Fruit fly (Drosophila melanogaster) whole organism, embryonic: ENCODE results near the gene Pop5.

Experiments used
- Adf1 ChIP-seq: fragments of 200-800 bp; sonication (Bioruptor generic); IDR thresholded peaks from 2 replicates; pipeline ENCODE4 v1.3.6; 2022; ENCODE audit warnings: missing biosample characterization, missing genetic modification characterization
- Atf3 ChIP-seq: fragments of 200-800 bp; sonication (Bioruptor generic); optimal IDR thresholded peaks from 3 replicates; lab custom pipeline; 2016; ENCODE audit warnings: missing biosample characterization, missing genetic modification characterization
- CG1024 ChIP-seq: fragments of 200-800 bp; sonication (Bioruptor generic); IDR thresholded peaks from 2 replicates; pipeline ENCODE4 v1.3.6; 2022; ENCODE audit warnings: missing biosample characterization, missing genetic modification characterization
- CG10321 ChIP-seq: fragments of 200-800 bp; sonication (Bioruptor generic); IDR thresholded peaks from 2 replicates; pipeline ENCODE4 v1.3.6; 2022; ENCODE audit warnings: missing biosample characterization, missing genetic modification characterization
- CG11456 ChIP-seq: fragments of 200-800 bp; sonication (Bioruptor generic); IDR thresholded peaks from 3 replicates; pipeline ENCODE4 v1.3.6; 2022; ENCODE audit warnings: missing biosample characterization, missing genetic modification characterization
- CG14860 ChIP-seq: fragments of 200-800 bp; sonication (Bioruptor generic); IDR thresholded peaks from 3 replicates; pipeline ENCODE4 v1.3.6; 2022; ENCODE audit warnings: missing biosample characterization, missing genetic modification characterization; ENCODE audit not compliant: partially characterized antibody
- CG2889 ChIP-seq: fragments of 200-800 bp; sonication (Bioruptor generic); IDR thresholded peaks from 3 replicates; pipeline ENCODE4 v1.3.6; 2022; ENCODE audit warnings: missing biosample characterization, missing genetic modification characterization
- CG4360 ChIP-seq: fragments of 200-800 bp; sonication (Bioruptor generic); IDR thresholded peaks from 2 replicates; pipeline ENCODE4 v1.3.6; 2022; ENCODE audit warnings: missing biosample characterization, missing genetic modification characterization
- CG4404 ChIP-seq: fragments of 200-800 bp; sonication (Bioruptor generic); IDR thresholded peaks from 2 replicates; pipeline ENCODE4 v1.3.6; 2022; ENCODE audit warnings: missing biosample characterization, missing genetic modification characterization
- CG4617 ChIP-seq: fragments of 200-800 bp; sonication (Bioruptor generic); optimal IDR thresholded peaks from 3 replicates; lab custom pipeline; 2016; ENCODE audit warnings: missing biosample characterization, missing genetic modification characterization, borderline replicate concordance
- CG5180 ChIP-seq: fragments of 200-800 bp; sonication (Bioruptor generic); optimal IDR thresholded peaks from 3 replicates; lab custom pipeline; 2017; ENCODE audit warnings: missing biosample characterization, missing genetic modification characterization, mild to moderate bottlenecking, moderate library complexity, missing genetic modification reagents
- CG6654 ChIP-seq: fragments of 200-800 bp; sonication (Bioruptor generic); optimal IDR thresholded peaks from 2 replicates; lab custom pipeline; 2017; ENCODE audit warnings: missing biosample characterization, mild to moderate bottlenecking, missing genetic modification characterization
- CG7357 ChIP-seq: fragments of 200-800 bp; sonication (Bioruptor generic); IDR thresholded peaks from 3 replicates; pipeline ENCODE4 v1.3.6; 2022; ENCODE audit warnings: missing biosample characterization, missing genetic modification characterization
- CG7556 ChIP-seq: fragments of 200-800 bp; sonication (Bioruptor generic); optimal IDR thresholded peaks from 2 replicates; lab custom pipeline; 2017; ENCODE audit warnings: missing biosample characterization, mild to moderate bottlenecking, missing genetic modification characterization
- CG8924 ChIP-seq: fragments of 200-800 bp; optimal IDR thresholded peaks from 3 replicates; lab custom pipeline; 2019; ENCODE audit warnings: missing biosample characterization, mild to moderate bottlenecking, missing genetic modification characterization, moderate library complexity
- CG9727 ChIP-seq: fragments of 200-800 bp; sonication (Bioruptor generic); optimal IDR thresholded peaks from 3 replicates; lab custom pipeline; 2017; ENCODE audit warnings: missing biosample characterization, mild to moderate bottlenecking, missing genetic modification characterization
- Dip2 ChIP-seq: fragments of 200-800 bp; sonication (Bioruptor generic); IDR thresholded peaks from 2 replicates; pipeline ENCODE4 v1.3.6; 2022; ENCODE audit warnings: missing biosample characterization, missing genetic modification characterization
- ERR ChIP-seq: fragments of 200-800 bp; sonication (Bioruptor generic); optimal IDR thresholded peaks from 2 replicates; lab custom pipeline; 2016; ENCODE audit warnings: missing biosample characterization, missing genetic modification characterization
- Gsc ChIP-seq: fragments of 200-800 bp; sonication (Bioruptor generic); IDR thresholded peaks from 2 replicates; pipeline ENCODE4 v1.3.6; 2022; ENCODE audit warnings: missing biosample characterization, missing genetic modification characterization
- H15 ChIP-seq: fragments of 200-800 bp; sonication (Bioruptor generic); IDR thresholded peaks from 3 replicates; pipeline ENCODE4 v1.3.6; 2022; ENCODE audit warnings: missing biosample characterization, missing genetic modification characterization
- Hr78 ChIP-seq, 2 experiments: fragments of 200-800 bp in 1 of 2; fragments of >200 bp in 1 of 2; sonication (Bioruptor generic) in 1 of 2; optimal IDR thresholded peaks; 2 replicates each; lab custom pipeline; 2017 to 2019; ENCODE audit warnings: missing biosample characterization in 2 of 2, missing genetic modification characterization in 2 of 2, mild to moderate bottlenecking in 1 of 2, moderate library complexity in 1 of 2
- Hsf ChIP-seq: fragments of 200-800 bp; sonication (Bioruptor generic); optimal IDR thresholded peaks from 3 replicates; lab custom pipeline; 2016; ENCODE audit warnings: missing biosample characterization, missing genetic modification characterization
- Mrtf ChIP-seq: fragments of 200-800 bp; sonication (Bioruptor generic); IDR thresholded peaks from 3 replicates; pipeline ENCODE4 v1.3.6; 2022; ENCODE audit warnings: missing biosample characterization, missing genetic modification characterization
- PHDP ChIP-seq: fragments of 200-800 bp; sonication (Bioruptor generic); optimal IDR thresholded peaks from 3 replicates; lab custom pipeline; 2018; ENCODE audit warnings: missing biosample characterization, mild to moderate bottlenecking, missing genetic modification characterization, moderate library complexity
- Sox100B ChIP-seq: fragments of 200-800 bp; sonication (Bioruptor generic); optimal IDR thresholded peaks from 3 replicates; lab custom pipeline; 2018; ENCODE audit warnings: missing biosample characterization, mild to moderate bottlenecking, missing genetic modification characterization
- TFAM ChIP-seq: fragments of 200-800 bp; sonication (Bioruptor generic); optimal IDR thresholded peaks from 2 replicates; lab custom pipeline; 2017; ENCODE audit warnings: missing biosample characterization, missing genetic modification characterization, inconsistent platforms
- ac ChIP-seq: fragments of 200-800 bp; sonication (Bioruptor generic); optimal IDR thresholded peaks from 3 replicates; lab custom pipeline; 2017; ENCODE audit warnings: missing biosample characterization, mild to moderate bottlenecking, missing genetic modification characterization
- caup ChIP-seq: fragments of 200-800 bp; sonication (Bioruptor generic); optimal IDR thresholded peaks from 3 replicates; lab custom pipeline; 2017; ENCODE audit warnings: missing biosample characterization, mild to moderate bottlenecking, missing genetic modification characterization, moderate library complexity; ENCODE audit not compliant: severe bottlenecking
- chinmo ChIP-seq: fragments of 200-800 bp; sonication (Bioruptor generic); IDR thresholded peaks from 4 replicates; pipeline ENCODE4 v1.3.6; 2022; ENCODE audit warnings: missing biosample characterization, missing genetic modification characterization; ENCODE audit not compliant: partially characterized antibody
- ci ChIP-seq: fragments of 200-800 bp; sonication (Bioruptor generic); IDR thresholded peaks from 3 replicates; pipeline ENCODE4 v1.3.6; 2022; ENCODE audit warnings: missing biosample characterization, missing genetic modification characterization
- crol ChIP-seq: fragments of 200-800 bp; sonication (Bioruptor generic); IDR thresholded peaks from 2 replicates; pipeline ENCODE4 v1.3.6; 2022; ENCODE audit warnings: missing biosample characterization, missing genetic modification characterization
- dm ChIP-seq: fragments of 200-800 bp; sonication (Bioruptor generic); optimal IDR thresholded peaks from 3 replicates; lab custom pipeline; 2016; ENCODE audit warnings: missing biosample characterization, missing genetic modification characterization
- en ChIP-seq: fragments of 200-800 bp; sonication (Bioruptor generic); optimal IDR thresholded peaks from 2 replicates; lab custom pipeline; 2016; ENCODE audit warnings: missing biosample characterization, missing genetic modification characterization
- esg ChIP-seq: fragments of 200-800 bp; sonication (Bioruptor generic); conservative IDR thresholded peaks from 2 replicates; pipeline ENCODE4 v1.3.6; 2022; ENCODE audit warnings: missing biosample characterization, missing genetic modification characterization
- eve ChIP-seq, 2 experiments: fragments of >200 bp; optimal IDR thresholded peaks; 2 replicates each; lab custom pipeline; 2017; ENCODE audit warnings: missing biosample characterization in 2 of 2, missing genetic modification characterization in 2 of 2
- fd64A ChIP-seq: fragments of 200-800 bp; sonication (Bioruptor generic); optimal IDR thresholded peaks from 3 replicates; lab custom pipeline; 2018; ENCODE audit warnings: missing biosample characterization, mild to moderate bottlenecking, missing genetic modification characterization
- ftz-f1 ChIP-seq: fragments of 200-800 bp; sonication (Bioruptor generic); optimal IDR thresholded peaks from 2 replicates; lab custom pipeline; 2016; ENCODE audit warnings: missing biosample characterization, missing genetic modification characterization
- gce ChIP-seq: fragments of 200-800 bp; sonication (Bioruptor generic); IDR thresholded peaks from 3 replicates; pipeline ENCODE4 v1.3.6; 2022; ENCODE audit warnings: missing biosample characterization, missing genetic modification characterization
- lab ChIP-seq: fragments of 200-800 bp; sonication (Bioruptor generic); optimal IDR thresholded peaks from 3 replicates; lab custom pipeline; 2017; ENCODE audit warnings: missing biosample characterization, missing genetic modification characterization, mild to moderate bottlenecking, moderate library complexity, missing genetic modification reagents
- luna ChIP-seq: fragments of 200-800 bp; sonication (Bioruptor generic); optimal IDR thresholded peaks from 2 replicates; lab custom pipeline; 2016; ENCODE audit warnings: missing biosample characterization, missing genetic modification characterization
- maf-S ChIP-seq: fragments of 200-800 bp; sonication (Bioruptor generic); optimal IDR thresholded peaks from 2 replicates; lab custom pipeline; 2016; ENCODE audit warnings: missing biosample characterization, missing genetic modification characterization
- nau ChIP-seq: fragments of 200-800 bp; sonication (Bioruptor generic); optimal IDR thresholded peaks from 3 replicates; lab custom pipeline; 2017; ENCODE audit warnings: missing biosample characterization, mild to moderate bottlenecking, missing genetic modification characterization, missing genetic modification reagents
- odd ChIP-seq: fragments of 200-800 bp; sonication (Bioruptor generic); optimal IDR thresholded peaks from 2 replicates; lab custom pipeline; 2017; ENCODE audit warnings: missing biosample characterization, mild to moderate bottlenecking, missing genetic modification characterization
- rib ChIP-seq: fragments of 200-800 bp; sonication (Bioruptor generic); IDR thresholded peaks from 2 replicates; pipeline ENCODE4 v1.3.6; 2022; ENCODE audit warnings: missing biosample characterization, missing genetic modification characterization
- ro ChIP-seq: fragments of 200-800 bp; sonication (Bioruptor generic); IDR thresholded peaks from 2 replicates; pipeline ENCODE4 v1.3.6; 2022; ENCODE audit warnings: missing biosample characterization, missing genetic modification characterization
- sens-2 ChIP-seq: fragments of 200-800 bp; sonication (Bioruptor generic); IDR thresholded peaks from 2 replicates; pipeline ENCODE4 v1.3.6; 2022; ENCODE audit warnings: missing biosample characterization, missing genetic modification characterization
- tna ChIP-seq: fragments of 200-800 bp; sonication (Bioruptor generic); IDR thresholded peaks from 2 replicates; pipeline ENCODE4 v1.3.6; 2022; ENCODE audit warnings: missing biosample characterization, missing genetic modification characterization; ENCODE audit not compliant: partially characterized antibody
- tup ChIP-seq: fragments of 200-800 bp; sonication (Bioruptor generic); optimal IDR thresholded peaks from 2 replicates; lab custom pipeline; 2016; ENCODE audit warnings: missing biosample characterization, mild to moderate bottlenecking, missing genetic modification characterization, moderate library complexity
- vnd ChIP-seq: fragments of 200-800 bp; sonication (Bioruptor generic); IDR thresholded peaks from 3 replicates; pipeline ENCODE4 v1.3.6; 2022; ENCODE audit warnings: missing biosample characterization, missing genetic modification characterization; ENCODE audit not compliant: partially characterized antibody

Pop5 gene

DNA sequence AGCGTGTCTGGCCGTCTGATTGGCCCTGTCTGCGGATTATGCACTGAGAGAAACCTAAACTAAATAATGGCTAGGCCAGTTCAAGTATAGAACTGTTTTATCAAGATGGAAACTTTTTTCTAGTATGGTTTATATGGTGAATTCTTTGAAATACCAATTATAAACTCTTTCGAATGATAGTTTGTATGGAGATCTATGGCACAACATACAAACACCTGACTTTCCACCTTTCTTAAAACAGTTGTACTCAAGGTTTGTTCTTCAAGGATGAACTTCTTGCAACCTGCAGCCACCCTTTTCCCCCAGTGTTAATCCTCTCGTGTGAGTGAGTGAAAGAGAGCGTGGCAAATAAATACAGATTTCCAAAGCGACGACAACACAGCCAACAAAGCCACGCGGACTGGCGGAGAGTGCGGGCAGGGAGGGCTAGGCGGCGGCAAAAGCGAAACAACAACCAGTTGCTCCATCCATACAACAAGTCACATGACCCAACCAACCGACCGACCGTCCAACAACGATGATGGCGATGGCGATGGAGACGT lies 40.5 kb downstream of the Pop5 start (continued):
- peak; percentile 80 for TF ChIP-seq H15 (GFP tag; lab: Robert Waterston, UW)
- no peak for TF ChIP-seq CG14860 (GFP tag; lab: Robert Waterston, UW)
- TF ChIP-seq odd (GFP tag; lab: Kevin White, UChicago), result peak; percentile 74
- peak; percentile 38 for TF ChIP-seq CG6654
- peak; percentile 92 for TF ChIP-seq esg (GFP tag; lab: Robert Waterston, UW)
- TF ChIP-seq Adf1, result peak; percentile 56
- TF ChIP-seq Hsf (GFP tag; lab: Kevin White, UChicago), result peak; percentile 90
- peak; percentile 29; the same call in 1 of the 2 replicates for TF ChIP-seq Dip2 (GFP tag; lab: Robert Waterston, UW)
- peak; percentile 73 for TF ChIP-seq dm
- TF ChIP-seq CG11456 (GFP tag; lab: Robert Waterston, UW), result peak; percentile 71
- TF ChIP-seq chinmo (GFP tag; lab: Robert Waterston, UW), result 0 out of 4 replicates have a peak, but pooled peaks have one; percentile 28
- peak in 1 of 2 experiments; percentile 58 for TF ChIP-seq Hr78 (GFP tag; optimal IDR thresholded peaks at IDR 0.05; lab: Kevin White, UChicago)
- no peak for TF ChIP-seq tna (GFP tag; lab: Robert Waterston, UW)
- peak; percentile 2 for TF ChIP-seq fd64A
- TF ChIP-seq crol, result peak; percentile 89
- peak; percentile 69 for TF ChIP-seq nau
- TF ChIP-seq vnd (GFP tag; lab: Robert Waterston, UW), result no peak
- peak; percentile 85 for TF ChIP-seq CG9727
- peak; percentile 57; the same call in 1 of the 3 replicates for TF ChIP-seq ci (GFP tag; lab: Robert Waterston, UW)
- peak; percentile 57; the same call in 1 of the 2 replicates for TF ChIP-seq sens-2 (GFP tag; lab: Robert Waterston, UW)
- peak; percentile 48 for TF ChIP-seq CG4617 (GFP tag; lab: Kevin White, UChicago)
- TF ChIP-seq CG4404 (GFP tag; lab: Robert Waterston, UW), result peak; percentile 74
- TF ChIP-seq TFAM (GFP tag; lab: Kevin White, UChicago), result no peak
- TF ChIP-seq CG4360, result no peak
- peak; percentile 83 for TF ChIP-seq CG7357
- TF ChIP-seq ERR, result peak; percentile 74
- TF ChIP-seq tup (GFP tag; lab: Kevin White, UChicago), result peak; percentile 67
- TF ChIP-seq eve (GFP tag; optimal IDR thresholded peaks at IDR 0.05; lab: Kevin White, UChicago), result peak in 1 of 2 experiments; percentile 78
- no peak for TF ChIP-seq ftz-f1
- peak; percentile 58; the same call in 1 of the 2 replicates for TF ChIP-seq CG1024
- TF ChIP-seq ro (GFP tag; lab: Robert Waterston, UW), result peak; percentile 51; the same call in 1 of the 2 replicates
- TF ChIP-seq rib, result peak; percentile 67; the same call in 1 of the 2 replicates
- TF ChIP-seq lab (GFP tag; lab: Kevin White, UChicago), result peak; percentile 84
- TF ChIP-seq ac (GFP tag; lab: Kevin White, UChicago), result no peak
- TF ChIP-seq luna (GFP tag; lab: Kevin White, UChicago), result peak; percentile 76
- TF ChIP-seq maf-S, result peak; percentile 84
- peak; percentile 91 for TF ChIP-seq CG8924 (tag; lab: Kevin White, UChicago)
- peak; percentile 82 for TF ChIP-seq CG2889 (GFP tag; lab: Robert Waterston, UW)
- TF ChIP-seq caup (GFP tag; lab: Kevin White, UChicago), result peak; percentile 81
- TF ChIP-seq CG10321 (GFP tag; lab: Robert Waterston, UW), result peak; percentile 64; the same call in 1 of the 2 replicates
- TF ChIP-seq CG7556 (GFP tag; lab: Kevin White, UChicago), result peak; percentile 93
- TF ChIP-seq Gsc (GFP tag; lab: Robert Waterston, UW), result peak; percentile 62
- peak; percentile 71 for TF ChIP-seq Atf3
- peak; percentile 60; the same call in 1 of the 3 replicates for TF ChIP-seq gce (GFP tag; lab: Robert Waterston, UW)
- TF ChIP-seq PHDP (tag; lab: Kevin White, UChicago), result peak; percentile 90
- TF ChIP-seq Mrtf, result no peak; the same call in 1 of the 3 replicates
- TF ChIP-seq CG5180 (GFP tag; lab: Kevin White, UChicago), result peak; percentile 76
- peak; percentile 85 for TF ChIP-seq en (GFP tag; lab: Kevin White, UChicago)
- TF ChIP-seq Sox100B (GFP tag; lab: Kevin White, UChicago), result peak; percentile 89
